Fruit fly (Drosophila melanogaster): ENCODE measurements around the gene Rpp20.

- TF ChIP-seq fd59A (GFP tag; optimal IDR thresholded peaks at IDR 0.05) (no peak), Eip93F (GFP tag; optimal IDR thresholded peaks at IDR 0.05) (no peak), Sox102F (GFP tag; optimal IDR thresholded peaks at IDR 0.05) (no peak), CG34406 (GFP tag; optimal IDR thresholded peaks at IDR 0.05) (no peak), CG6854 (GFP tag; optimal IDR thresholded peaks at IDR 0.05) (no peak), eg (GFP tag; IDR thresholded peaks at IDR 0.05) (no peak), CG6276 (GFP tag; optimal IDR thresholded peaks at IDR 0.05) (no peak), topi (GFP tag; optimal IDR thresholded peaks at IDR 0.05) (no peak), Hr39 (GFP tag; optimal IDR thresholded peaks at IDR 0.05) (no peak), OdsH (GFP tag; optimal IDR thresholded peaks at IDR 0.05) (no peak), CG16779 (tag; optimal IDR thresholded peaks at IDR 0.05) (no peak)
Measured at dm6 chrX:19773734-19774702, 29.8 kb downstream of the Rpp20 start.

Measured in whole organism, prepupa.